Fruit fly (Drosophila melanogaster): Measurements from ENCODE around the gene ppan.

Gene ppan

DNA sequence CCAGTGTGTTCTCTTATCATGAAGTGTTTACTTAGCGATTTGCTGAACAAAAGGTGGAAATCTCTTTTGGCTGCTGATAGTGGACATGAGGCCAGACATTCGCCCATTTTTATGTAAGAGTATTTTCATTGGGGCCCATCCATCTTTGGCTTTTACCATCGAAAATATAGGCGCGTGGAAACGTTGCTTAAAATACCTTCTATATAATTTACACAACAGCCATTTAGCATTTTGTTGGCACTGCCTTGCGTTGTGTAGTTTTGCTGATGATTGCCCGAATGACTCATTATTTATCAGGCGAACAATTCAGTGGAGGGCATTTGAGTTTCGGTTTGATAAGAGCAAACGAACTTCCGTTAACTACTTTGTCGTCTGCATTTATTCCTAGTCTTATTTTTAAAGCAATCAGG is 45.6 kb downstream of the ppan start (continued):
- TF ChIP-seq CG7556 (GFP tag; optimal IDR thresholded peaks at IDR 0.05) (peak; percentile 10), al (GFP tag; IDR thresholded peaks at IDR 0.05) (no peak), p53 (GFP tag; optimal IDR thresholded peaks at IDR 0.05) (no peak), CG7963 (GFP tag; IDR thresholded peaks at IDR 0.05; ENCODE audit: partially characterized antibody) (no peak), Hmr (GFP tag; optimal IDR thresholded peaks at IDR 0.05) (peak; percentile 67), CG4404 (GFP tag; IDR thresholded peaks at IDR 0.05) (no peak), CG5180 (GFP tag; optimal IDR thresholded peaks at IDR 0.05) (no peak), CG12942 (GFP tag; optimal IDR thresholded peaks at IDR 0.05) (peak; percentile 5), aop (GFP tag; IDR thresholded peaks at IDR 0.05) (no peak), gem (tag; optimal IDR thresholded peaks at IDR 0.05) (peak; percentile 57), CG10147 (GFP tag; optimal IDR thresholded peaks at IDR 0.05) (peak; percentile 8), Poxn (GFP tag; IDR thresholded peaks at IDR 0.05) (0 out of 2 replicates have a peak, but pooled peaks have one; percentile 14), Xrp1 (GFP tag; IDR thresholded peaks at IDR 0.05) (no peak), cg (GFP tag; optimal IDR thresholded peaks at IDR 0.05) (no peak), Ets65A (GFP tag) (peak; percentile 89), unpg (GFP tag; optimal IDR thresholded peaks at IDR 0.05) (peak; percentile 36), row (GFP tag; IDR thresholded peaks at IDR 0.05) (peak; percentile 84; the same call in 2 of the 3 replicates), CG18011 (GFP tag; optimal IDR thresholded peaks at IDR 0.05) (peak; percentile 52), CG6683 (GFP tag; optimal IDR thresholded peaks at IDR 0.05) (no peak), dm (GFP tag; optimal IDR thresholded peaks at IDR 0.05) (peak; percentile 5), fru (optimal IDR thresholded peaks at IDR 0.05) (no peak), CG3407 (GFP tag; optimal IDR thresholded peaks at IDR 0.05) (no peak), Lim3 (GFP tag; IDR thresholded peaks at IDR 0.05) (0 out of 2 replicates have a peak, but pooled peaks have one; percentile 42), CG11560 (tag; IDR thresholded peaks at IDR 0.05) (0 out of 3 replicates have a peak, but pooled peaks have one; percentile 21), Ravus (GFP tag; IDR thresholded peaks at IDR 0.05) (no peak), HmgZ (tag; optimal IDR thresholded peaks at IDR 0.05) (peak; percentile 84), CG2199 (GFP tag; IDR thresholded peaks at IDR 0.05) (peak; percentile 62; the same call in 1 of the 3 replicates), CG31365 (tag; optimal IDR thresholded peaks at IDR 0.05) (no peak), seq (GFP tag; IDR thresholded peaks at IDR 0.05) (no peak), ind (GFP tag; optimal IDR thresholded peaks at IDR 0.05) (no peak), CG15011 (GFP tag; optimal IDR thresholded peaks at IDR 0.05) (no peak), slp2 (GFP tag; optimal IDR thresholded peaks at IDR 0.05) (no peak), CG6854 (GFP tag; optimal IDR thresholded peaks at IDR 0.05) (no peak), Adf1 (GFP tag; IDR thresholded peaks at IDR 0.05) (peak; percentile 40), sna (GFP tag; IDR thresholded peaks at IDR 0.05; ENCODE audit: partially characterized antibody) (no peak), Dref (GFP tag; IDR thresholded peaks at IDR 0.05) (no peak), da (GFP tag; optimal IDR thresholded peaks at IDR 0.05) (peak; percentile 8), jigr1 (GFP tag; IDR thresholded peaks at IDR 0.05) (no peak), scrt (GFP tag; optimal IDR thresholded peaks at IDR 0.05) (peak; percentile 21), CG2129 (GFP tag; IDR thresholded peaks at IDR 0.05; ENCODE audit: partially characterized antibody) (no peak), CG11723 (GFP tag; optimal IDR thresholded peaks at IDR 0.05) (no peak), Abd-B (GFP tag; optimal IDR thresholded peaks at IDR 0.05) (no peak), tup (GFP tag; optimal IDR thresholded peaks at IDR 0.05) (peak; percentile 36), Bteb2 (GFP tag; optimal IDR thresholded peaks at IDR 0.05) (peak; percentile 52), CG13624 (GFP tag; optimal IDR thresholded peaks at IDR 0.05) (peak; percentile 12), Spps (tag; optimal IDR thresholded peaks at IDR 0.05) (no peak), CG17328 (GFP tag; IDR thresholded peaks at IDR 0.05) (peak; percentile 52), CG4707 (GFP tag; optimal IDR thresholded peaks at IDR 0.05) (no peak), CG13287 (GFP tag; IDR thresholded peaks at IDR 0.05; ENCODE audit: partially characterized antibody) (no peak), CG15073 (GFP tag; optimal IDR thresholded peaks at IDR 0.05) (no peak), sd (tag; optimal IDR thresholded peaks at IDR 0.05) (peak; percentile 89)
